Worm (Caenorhabditis elegans) whole organism, early embryonic: Measurements from ENCODE around the gene T07F12.4.

Experiments used
- B0310.2 ChIP-seq: sonication (generic microtip); optimal IDR thresholded peaks from 2 replicates; lab custom pipeline; 2016; ENCODE audit warnings: mild to moderate bottlenecking, missing genetic modification characterization, missing compliant biosample characterization
- ama-1 ChIP-seq: fragments of 150-350 bp; optimal IDR thresholded peaks from 2 replicates; lab custom pipeline; 2014
- ceh-36 ChIP-seq: sonication (generic microtip); optimal IDR thresholded peaks from 2 replicates; lab custom pipeline; 2016; ENCODE audit warnings: missing genetic modification characterization, inconsistent platforms, missing compliant biosample characterization
- ets-7 ChIP-seq: sonication (generic microtip); optimal IDR thresholded peaks from 2 replicates; lab custom pipeline; 2016; ENCODE audit warnings: missing genotype, missing genetic modification characterization, missing compliant biosample characterization
- hmg-4 ChIP-seq: fragments of 200-800 bp; sonication (Bioruptor generic); optimal IDR thresholded peaks from 2 replicates; lab custom pipeline; 2018; ENCODE audit warnings: mild to moderate bottlenecking, missing genetic modification characterization, missing compliant biosample characterization
- hnd-1 ChIP-seq: sonication (generic microtip); optimal IDR thresholded peaks from 2 replicates; lab custom pipeline; 2016; ENCODE audit warnings: missing genetic modification characterization, missing compliant biosample characterization
- pes-1 ChIP-seq: fragments of 200-800 bp; sonication (Bioruptor generic); IDR thresholded peaks from 2 replicates; pipeline ENCODE4 v1.3.6; 2022; ENCODE audit warnings: missing genetic modification reagents, missing genetic modification characterization, missing compliant biosample characterization

ce11 chrX:4879998-4880397, 20.6 kb downstream of the T07F12.4 start:
- TF ChIP-seq hnd-1 (tag; lab: Kevin White, UChicago) (no peak), ceh-36 (tag; lab: Kevin White, UChicago) (no peak), ama-1 (lab: Kevin White, UChicago) (no peak), ets-7 (tag; lab: Kevin White, UChicago) (no peak), hmg-4 (GFP tag; lab: Kevin White, UChicago) (no peak), pes-1 (no peak), B0310.2 (tag; lab: Kevin White, UChicago) (no peak)
